Worm (Caenorhabditis elegans): ENCODE measurements around the gene F59F5.3.

DNA sequence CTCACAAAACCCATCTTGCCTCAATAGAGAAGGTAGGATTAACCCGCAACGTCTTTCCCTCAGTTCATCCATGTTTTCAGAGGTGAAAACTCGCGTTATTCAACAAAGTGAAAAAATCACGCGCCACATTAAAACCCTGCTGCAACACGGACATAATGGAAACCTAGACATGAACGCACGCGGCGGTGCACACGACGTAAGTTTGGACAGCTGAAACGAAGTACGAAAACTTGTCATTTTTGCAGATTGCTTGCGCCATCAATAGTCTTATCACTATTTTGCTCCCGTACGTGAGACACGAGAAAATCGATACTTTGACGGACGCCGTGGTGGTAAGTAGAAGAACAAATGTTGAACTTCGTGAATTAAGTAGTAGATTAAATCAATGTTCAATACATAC lies 14.8 kb downstream of the F59F5.3 start:
- TF ChIP-seq unc-62 (GFP tag; optimal IDR thresholded peaks at IDR 0.05) = no peak
- TF ChIP-seq blmp-1 (tag; optimal IDR thresholded peaks at IDR 0.05) = no peak
- no peak for TF ChIP-seq snpc-4 (tag; optimal IDR thresholded peaks at IDR 0.05)
- no peak for TF ChIP-seq lin-13 (tag; optimal IDR thresholded peaks at IDR 0.05)
- no peak for TF ChIP-seq nhr-12 (tag; optimal IDR thresholded peaks at IDR 0.05)
- no peak for TF ChIP-seq nhr-237 (tag; optimal IDR thresholded peaks at IDR 0.05)
- no peak for TF ChIP-seq elt-3 (tag; optimal IDR thresholded peaks at IDR 0.05)
- no peak for TF ChIP-seq nhr-2 (tag; optimal IDR thresholded peaks at IDR 0.05)
- no peak for TF ChIP-seq M03D4.4 (tag; optimal IDR thresholded peaks at IDR 0.05)
- TF ChIP-seq lsy-2 (tag; optimal IDR thresholded peaks at IDR 0.05) = no peak
- no peak for TF ChIP-seq pha-4 (tag; optimal IDR thresholded peaks at IDR 0.05)
- no peak for TF ChIP-seq tbx-8 (GFP tag; optimal IDR thresholded peaks at IDR 0.05)
